Fruit fly (Drosophila melanogaster) whole organism, embryonic: Measurements from ENCODE around the gene H15.

Experiments
- Asciz ChIP-seq: fragments of 200-800 bp; sonication (Bioruptor generic); optimal IDR thresholded peaks from 2 replicates; lab custom pipeline; 2017; ENCODE audit warnings: missing biosample characterization, mild to moderate bottlenecking, missing genetic modification characterization, missing genetic modification reagents
- Awh ChIP-seq: fragments of 200-800 bp; sonication (Bioruptor generic); IDR thresholded peaks from 2 replicates; pipeline ENCODE4, ENCODE4 v1.3.6; 2022; ENCODE audit warnings: missing biosample characterization, missing genetic modification characterization
- CG1233 ChIP-seq: fragments of 200-800 bp; sonication (Bioruptor generic); optimal IDR thresholded peaks from 4 replicates; lab custom pipeline; 2018; ENCODE audit warnings: missing biosample characterization, mild to moderate bottlenecking, missing genetic modification characterization
- CG15269 ChIP-seq: fragments of 200-800 bp; sonication (Bioruptor generic); optimal IDR thresholded peaks from 2 replicates; lab custom pipeline; 2018; ENCODE audit warnings: missing biosample characterization, mild to moderate bottlenecking, missing genetic modification characterization, moderate library complexity
- CG18764 ChIP-seq: fragments of 200-800 bp; sonication (Bioruptor generic); optimal IDR thresholded peaks from 3 replicates; lab custom pipeline; 2016; ENCODE audit warnings: missing biosample characterization, missing genetic modification characterization
- CG2875 ChIP-seq: fragments of 200-800 bp; sonication (Bioruptor generic); optimal IDR thresholded peaks from 2 replicates; lab custom pipeline; 2017; ENCODE audit warnings: missing biosample characterization, mild to moderate bottlenecking, missing genetic modification characterization, missing genetic modification reagents
- CG30431 ChIP-seq: fragments of 200-800 bp; sonication (Bioruptor generic); optimal IDR thresholded peaks from 2 replicates; lab custom pipeline; 2017; ENCODE audit warnings: missing biosample characterization, missing genetic modification characterization
- CG32772 ChIP-seq: fragments of 200-800 bp; sonication (Bioruptor generic); IDR thresholded peaks from 2 replicates; pipeline ENCODE4 v1.3.6; 2022; ENCODE audit warnings: missing biosample characterization, missing genetic modification characterization
- CG4424 ChIP-seq: fragments of 200-800 bp; sonication (Bioruptor generic); optimal IDR thresholded peaks from 3 replicates; lab custom pipeline; 2016; ENCODE audit warnings: missing biosample characterization, missing genetic modification characterization
- CG6791 ChIP-seq: fragments of 200-800 bp; sonication (Bioruptor generic); IDR thresholded peaks from 3 replicates; pipeline ENCODE4 v1.3.6; 2022; ENCODE audit warnings: missing biosample characterization, missing genetic modification characterization; ENCODE audit not compliant: partially characterized antibody
- CG7271 ChIP-seq: fragments of 200-800 bp; sonication (Bioruptor generic); optimal IDR thresholded peaks from 2 replicates; lab custom pipeline; 2018; ENCODE audit warnings: missing biosample characterization, mild to moderate bottlenecking, missing genetic modification characterization, moderate library complexity
- CG8281 ChIP-seq: fragments of 200-800 bp; sonication (Bioruptor generic); optimal IDR thresholded peaks from 2 replicates; lab custom pipeline; 2018; ENCODE audit warnings: missing biosample characterization, mild to moderate bottlenecking, missing genetic modification characterization, moderate library complexity
- CG9876 ChIP-seq: fragments of 200-800 bp; sonication (Bioruptor generic); optimal IDR thresholded peaks from 2 replicates; lab custom pipeline; 2016; ENCODE audit warnings: missing biosample characterization, missing genetic modification characterization
- CG9932 ChIP-seq: fragments of 200-800 bp; sonication (Bioruptor generic); IDR thresholded peaks from 2 replicates; pipeline ENCODE4 v1.3.6; 2022; ENCODE audit warnings: missing biosample characterization, missing genetic modification characterization
- CTCF ChIP-seq: fragments of 200-800 bp; sonication (Bioruptor generic); optimal IDR thresholded peaks from 2 replicates; lab custom pipeline; 2017; ENCODE audit warnings: missing biosample characterization, mild to moderate bottlenecking, missing genetic modification characterization, moderate library complexity
- D19A ChIP-seq: fragments of 200-800 bp; optimal IDR thresholded peaks from 3 replicates; lab custom pipeline; 2019; ENCODE audit warnings: missing biosample characterization, mild to moderate bottlenecking, missing genetic modification characterization, moderate library complexity
- Dfd ChIP-seq, 2 experiments: fragments of >200 bp; optimal IDR thresholded peaks; 2 replicates each; lab custom pipeline; 2017; ENCODE audit warnings: missing biosample characterization in 2 of 2, missing genetic modification characterization in 2 of 2
- ERR ChIP-seq: fragments of 200-800 bp; sonication (Bioruptor generic); optimal IDR thresholded peaks from 2 replicates; lab custom pipeline; 2016; ENCODE audit warnings: missing biosample characterization, missing genetic modification characterization
- HLH3B ChIP-seq: fragments of 200-800 bp; sonication (Bioruptor generic); IDR thresholded peaks from 2 replicates; pipeline ENCODE4 v1.3.6; 2022; ENCODE audit warnings: missing biosample characterization, missing genetic modification characterization
- Hand ChIP-seq: fragments of 200-800 bp; sonication (Bioruptor generic); optimal IDR thresholded peaks from 2 replicates; lab custom pipeline; 2017; ENCODE audit warnings: mild to moderate bottlenecking, missing biosample characterization, missing genetic modification reagents, missing genetic modification characterization
- HmgD ChIP-seq: fragments of 200-800 bp; sonication (Bioruptor generic); optimal IDR thresholded peaks from 3 replicates; lab custom pipeline; 2016; ENCODE audit warnings: missing biosample characterization, missing genetic modification characterization
- MESR4 ChIP-seq: fragments of 200-800 bp; sonication (Bioruptor generic); optimal IDR thresholded peaks from 2 replicates; lab custom pipeline; 2018; ENCODE audit warnings: missing biosample characterization, mild to moderate bottlenecking, missing genetic modification characterization, moderate library complexity
- Mad ChIP-seq: fragments of 200-800 bp; sonication (Bioruptor generic); optimal IDR thresholded peaks from 2 replicates; lab custom pipeline; 2016; ENCODE audit warnings: missing biosample characterization, missing genetic modification characterization
- Max ChIP-seq: fragments of 200-800 bp; sonication (Bioruptor generic); optimal IDR thresholded peaks from 2 replicates; lab custom pipeline; 2016; ENCODE audit warnings: missing biosample characterization, mild to moderate bottlenecking, missing genetic modification characterization
- Mes4 ChIP-seq: fragments of 200-800 bp; sonication (Bioruptor generic); optimal IDR thresholded peaks from 2 replicates; lab custom pipeline; 2016; ENCODE audit warnings: missing biosample characterization, missing genetic modification characterization
- NK7.1 ChIP-seq: fragments of 200-800 bp; sonication (Bioruptor generic); optimal IDR thresholded peaks from 3 replicates; lab custom pipeline; 2016; ENCODE audit warnings: missing biosample characterization, missing genetic modification characterization
- Oaz ChIP-seq: fragments of 200-800 bp; sonication (Bioruptor generic); IDR thresholded peaks from 2 replicates; pipeline ENCODE4 v1.3.6; 2022; ENCODE audit warnings: missing biosample characterization, missing genetic modification characterization
- PHDP ChIP-seq: fragments of 200-800 bp; sonication (Bioruptor generic); optimal IDR thresholded peaks from 3 replicates; lab custom pipeline; 2018; ENCODE audit warnings: missing biosample characterization, mild to moderate bottlenecking, missing genetic modification characterization, moderate library complexity
- Poxn ChIP-seq: fragments of 200-800 bp; sonication (Bioruptor generic); IDR thresholded peaks from 2 replicates; pipeline ENCODE4 v1.3.6; 2022; ENCODE audit warnings: missing biosample characterization, missing genetic modification characterization
- Rfx ChIP-seq: fragments of 200-800 bp; sonication (Bioruptor generic); IDR thresholded peaks from 2 replicates; pipeline ENCODE4 v1.3.6; 2022; ENCODE audit warnings: missing biosample characterization, missing genetic modification characterization
- TFAM ChIP-seq: fragments of 200-800 bp; sonication (Bioruptor generic); optimal IDR thresholded peaks from 2 replicates; lab custom pipeline; 2017; ENCODE audit warnings: missing biosample characterization, missing genetic modification characterization, inconsistent platforms
- Trl ChIP-seq, 3 experiments: fragments of >200 bp in 2 of 3; fragments of 200-800 bp in 1 of 3; sonication (Bioruptor generic) in 1 of 3; optimal IDR thresholded peaks; 2 replicates in 1 of 3; 3 replicates in 2 of 3; lab custom pipeline; 2016 to 2017; ENCODE audit warnings: missing biosample characterization in 1 of 3, missing genetic modification characterization in 1 of 3
- Xrp1 ChIP-seq: fragments of 200-800 bp; sonication (Bioruptor generic); IDR thresholded peaks from 2 replicates; pipeline ENCODE4 v1.3.6; 2022; ENCODE audit warnings: missing biosample characterization, missing genetic modification characterization
- YL-1 ChIP-seq: fragments of 200-800 bp; sonication (Bioruptor generic); optimal IDR thresholded peaks from 3 replicates; lab custom pipeline; 2017; ENCODE audit warnings: missing biosample characterization, mild to moderate bottlenecking, missing genetic modification characterization
- ab ChIP-seq: fragments of 200-800 bp; sonication (Bioruptor generic); optimal IDR thresholded peaks from 2 replicates; lab custom pipeline; 2016; ENCODE audit warnings: missing biosample characterization, missing genetic modification characterization
- amos ChIP-seq: fragments of 200-800 bp; sonication (Bioruptor generic); IDR thresholded peaks from 2 replicates; pipeline ENCODE4 v1.3.6; 2022; ENCODE audit warnings: missing biosample characterization, missing genetic modification characterization; ENCODE audit not compliant: partially characterized antibody
- cato ChIP-seq: fragments of 200-800 bp; sonication (Bioruptor generic); optimal IDR thresholded peaks from 2 replicates; lab custom pipeline; 2016; ENCODE audit warnings: missing biosample characterization, missing genetic modification characterization, borderline replicate concordance
- crc ChIP-seq: fragments of 200-800 bp; sonication (Bioruptor generic); optimal IDR thresholded peaks from 2 replicates; lab custom pipeline; 2016; ENCODE audit warnings: missing biosample characterization, missing genetic modification characterization
- dm ChIP-seq: fragments of 200-800 bp; sonication (Bioruptor generic); optimal IDR thresholded peaks from 3 replicates; lab custom pipeline; 2016; ENCODE audit warnings: missing biosample characterization, missing genetic modification characterization
- hkb ChIP-seq, 2 experiments: fragments of 200-800 bp in 1 of 2; fragments of >200 bp in 1 of 2; sonication (Bioruptor generic) in 1 of 2; IDR thresholded peaks in 1 of 2; optimal IDR thresholded peaks in 1 of 2; 2 replicates each; pipeline versions ENCODE4 v1.3.6 to Lab custom; 2017 to 2022; ENCODE audit warnings: missing biosample characterization in 1 of 2, missing genetic modification characterization in 1 of 2
- jigr1 ChIP-seq: fragments of 200-800 bp; sonication (Bioruptor generic); IDR thresholded peaks from 3 replicates; pipeline ENCODE4 v1.3.6; 2022; ENCODE audit warnings: missing biosample characterization, missing genetic modification characterization
- onecut ChIP-seq: fragments of 200-800 bp; sonication (Bioruptor generic); IDR thresholded peaks from 2 replicates; pipeline ENCODE4 v1.3.6; 2022; ENCODE audit warnings: missing biosample characterization, missing genetic modification characterization
- sna ChIP-seq: fragments of 200-800 bp; sonication (Bioruptor generic); IDR thresholded peaks from 2 replicates; pipeline ENCODE4 v1.3.6; 2022; ENCODE audit warnings: missing biosample characterization, missing genetic modification characterization; ENCODE audit not compliant: partially characterized antibody
- sob ChIP-seq: fragments of 200-800 bp; sonication (Bioruptor generic); IDR thresholded peaks from 2 replicates; pipeline ENCODE4 v1.3.6; 2022; ENCODE audit warnings: missing biosample characterization, missing genetic modification characterization
- tll ChIP-seq, 2 experiments: fragments of 200-800 bp in 1 of 2; fragments of >200 bp in 1 of 2; sonication (Bioruptor generic) in 1 of 2; optimal IDR thresholded peaks; 2 replicates each; lab custom pipeline; 2017 to 2019; ENCODE audit warnings: missing biosample characterization in 2 of 2, missing genetic modification characterization in 2 of 2, mild to moderate bottlenecking in 1 of 2, moderate library complexity in 1 of 2
- twi ChIP-seq: fragments of 200-800 bp; optimal IDR thresholded peaks from 2 replicates; lab custom pipeline; 2019; ENCODE audit warnings: missing biosample characterization, mild to moderate bottlenecking, missing genetic modification characterization, moderate library complexity
- usp ChIP-seq: fragments of >200 bp; optimal IDR thresholded peaks from 2 replicates; lab custom pipeline; 2017; ENCODE audit warnings: missing biosample characterization, missing genetic modification characterization
- vfl ChIP-seq: fragments of 200-800 bp; sonication (Bioruptor generic); optimal IDR thresholded peaks from 2 replicates; lab custom pipeline; 2016; ENCODE audit warnings: missing biosample characterization, missing genetic modification characterization
- z ChIP-seq: fragments of 200-800 bp; sonication (Bioruptor generic); IDR thresholded peaks from 3 replicates; pipeline ENCODE4 v1.3.6; 2022; ENCODE audit warnings: missing biosample characterization, missing genetic modification characterization
- zf30C ChIP-seq: fragments of 200-800 bp; sonication (Bioruptor generic); optimal IDR thresholded peaks from 3 replicates; lab custom pipeline; 2018; ENCODE audit warnings: missing biosample characterization, mild to moderate bottlenecking, missing genetic modification characterization

H15 gene

DNA sequence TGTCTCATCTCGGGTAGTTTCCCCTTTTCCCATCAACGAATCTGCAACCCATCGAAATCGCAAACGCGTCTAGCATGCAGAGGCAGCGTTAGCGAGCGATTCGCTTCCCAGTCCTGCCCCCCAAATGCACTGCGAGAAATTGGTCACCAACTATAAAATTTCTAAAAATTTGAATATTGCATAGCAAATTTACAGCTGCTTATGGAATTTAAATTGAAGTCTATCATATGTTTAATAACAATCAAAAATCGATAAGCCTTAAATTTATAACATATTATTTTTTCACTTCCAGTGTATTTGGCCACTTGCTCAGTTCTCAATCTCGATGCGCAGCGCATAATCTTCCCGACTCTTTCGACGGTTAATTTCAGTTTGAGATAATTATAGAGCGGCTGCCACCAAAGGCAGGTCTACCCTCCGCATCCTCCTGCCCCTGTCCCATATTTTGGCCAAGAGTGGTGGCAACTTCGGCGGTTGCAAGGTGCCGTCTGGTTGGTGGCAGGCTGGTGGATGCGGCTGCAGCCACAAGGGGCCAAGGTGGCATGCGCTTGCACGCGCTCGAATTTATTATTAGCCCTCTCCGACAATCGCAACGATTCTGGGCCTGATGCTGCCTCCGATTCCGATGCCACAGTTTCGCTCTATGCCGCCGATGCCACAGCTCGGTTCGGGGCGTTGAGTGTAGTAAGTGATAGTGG, 22.9 kb downstream of the H15 start (continued):
- TF ChIP-seq crc (GFP tag; lab: Kevin White, UChicago) (no peak), hkb (optimal IDR thresholded peaks at IDR 0.05; lab: Kevin White, UChicago) (no peak), hkb (GFP tag; IDR thresholded peaks at IDR 0.05; lab: Robert Waterston, UW) (0 out of 2 replicates have a peak, but pooled peaks have one; percentile 17), TFAM (no peak), Asciz (GFP tag; lab: Kevin White, UChicago) (peak; percentile 33), sob (no peak), CG15269 (tag; lab: Kevin White, UChicago) (no peak), Oaz (GFP tag; lab: Robert Waterston, UW) (no peak), vfl (no peak), sna (GFP tag; lab: Robert Waterston, UW) (no peak), CG2875 (GFP tag; lab: Kevin White, UChicago) (no peak), Poxn (GFP tag; lab: Robert Waterston, UW) (no peak), Mes4 (GFP tag; lab: Kevin White, UChicago) (no peak), PHDP (tag; lab: Kevin White, UChicago) (peak; percentile 37), CG18764 (GFP tag; lab: Kevin White, UChicago) (no peak), ab (GFP tag; lab: Kevin White, UChicago) (no peak), cato (GFP tag; lab: Kevin White, UChicago) (no peak), jigr1 (no peak), HLH3B (no peak), NK7.1 (GFP tag; lab: Kevin White, UChicago) (no peak), Mad (GFP tag; lab: Kevin White, UChicago) (no peak), HmgD (no peak), CG9932 (GFP tag; lab: Robert Waterston, UW) (no peak), CG8281 (tag; lab: Kevin White, UChicago) (no peak), D19A (peak; percentile 46), CG32772 (GFP tag; lab: Robert Waterston, UW) (peak; percentile 44; the same call in 1 of the 2 replicates), CG4424 (peak; percentile 51), CG9876 (GFP tag; lab: Kevin White, UChicago) (no peak), ERR (GFP tag; lab: Kevin White, UChicago) (no peak), zf30C (no peak), Hand (no peak), tll (GFP tag; optimal IDR thresholded peaks at IDR 0.05; lab: Kevin White, UChicago) (no peak), amos (GFP tag; lab: Robert Waterston, UW) (no peak), CG1233 (GFP tag; lab: Kevin White, UChicago) (no peak), onecut (GFP tag; lab: Robert Waterston, UW) (0 out of 2 replicates have a peak, but pooled peaks have one; percentile 10), YL-1 (GFP tag; lab: Kevin White, UChicago) (no peak), Rfx (GFP tag; lab: Robert Waterston, UW) (no peak), Max (GFP tag; lab: Kevin White, UChicago) (no peak), twi (peak; percentile 11), Trl (optimal IDR thresholded peaks at IDR 0.05; lab: Kevin White, UChicago) (no peak), Trl (GFP tag; optimal IDR thresholded peaks at IDR 0.05; lab: Kevin White, UChicago) (no peak), z (no peak), CG6791 (no peak), CG7271 (tag; lab: Kevin White, UChicago) (no peak), MESR4 (GFP tag; lab: Kevin White, UChicago) (no peak), Awh (GFP tag; lab: Robert Waterston, UW) (no peak), Dfd (GFP tag; optimal IDR thresholded peaks at IDR 0.05; lab: Kevin White, UChicago) (no peak), CTCF (GFP tag; lab: Kevin White, UChicago) (no peak), usp (GFP tag; lab: Kevin White, UChicago) (no peak), dm (GFP tag; lab: Kevin White, UChicago) (no peak), CG30431 (GFP tag; lab: Kevin White, UChicago) (peak; percentile 44), Xrp1 (peak; percentile 73)
